Worm (Caenorhabditis elegans): ENCODE data around the gene srsx-21.

DNA sequence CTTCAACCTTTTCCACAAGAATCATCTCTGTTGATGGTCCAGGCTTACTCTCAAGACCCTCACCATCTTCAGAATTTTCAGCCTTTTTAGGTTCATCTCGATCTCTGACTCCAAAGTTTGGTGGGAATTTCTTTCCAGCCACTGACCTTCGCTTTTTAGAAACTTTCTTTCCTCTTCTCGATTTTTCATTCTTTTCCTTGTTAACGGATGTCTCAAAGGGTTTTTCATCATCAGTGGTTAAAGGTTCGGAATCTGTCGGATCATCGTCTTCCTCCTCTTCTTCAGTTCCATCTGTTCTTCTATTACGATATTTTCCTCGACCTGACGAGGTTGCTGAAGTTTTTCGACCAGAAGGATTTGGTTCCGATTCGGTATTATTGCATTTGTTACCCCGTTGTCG, 10.8 kb downstream of the srsx-21 start:
- TF ChIP-seq attf-6 (GFP tag; IDR thresholded peaks at IDR 0.05) (no peak), dpl-1 (GFP tag; optimal IDR thresholded peaks at IDR 0.05) (no peak), snpc-4 (GFP tag; optimal IDR thresholded peaks at IDR 0.05) (no peak), snpc-4 (tag; optimal IDR thresholded peaks at IDR 0.05) (no peak), him-1 (tag; optimal IDR thresholded peaks at IDR 0.05) (no peak), tlf-1 (GFP tag; optimal IDR thresholded peaks at IDR 0.05) (no peak), ama-1 (optimal IDR thresholded peaks at IDR 0.05) (no peak), ama-1 (GFP tag; optimal IDR thresholded peaks at IDR 0.05) (no peak), nhr-27 (tag; optimal IDR thresholded peaks at IDR 0.05) (no peak), C17E4.6 (GFP tag; IDR thresholded peaks at IDR 0.05) (no peak), rcor-1 (GFP tag; IDR thresholded peaks at IDR 0.05) (no peak), bed-1 (GFP tag; IDR thresholded peaks at IDR 0.05) (no peak), unc-130 (GFP tag; optimal IDR thresholded peaks at IDR 0.05) (no peak), lsl-1 (GFP tag; optimal IDR thresholded peaks at IDR 0.05) (no peak)
